Fruit fly (Drosophila melanogaster) ovary, adult (tissue): ENCODE data around the gene Theg.

Experiments
- CG17801 ChIP-seq: fragments of 200-800 bp; optimal IDR thresholded peaks from 2 replicates; lab custom pipeline; 2019; ENCODE audit warnings: missing biosample characterization, mild to moderate bottlenecking, missing genetic modification characterization, moderate library complexity; ENCODE audit not compliant: partially characterized antibody

Gene Theg

DNA sequence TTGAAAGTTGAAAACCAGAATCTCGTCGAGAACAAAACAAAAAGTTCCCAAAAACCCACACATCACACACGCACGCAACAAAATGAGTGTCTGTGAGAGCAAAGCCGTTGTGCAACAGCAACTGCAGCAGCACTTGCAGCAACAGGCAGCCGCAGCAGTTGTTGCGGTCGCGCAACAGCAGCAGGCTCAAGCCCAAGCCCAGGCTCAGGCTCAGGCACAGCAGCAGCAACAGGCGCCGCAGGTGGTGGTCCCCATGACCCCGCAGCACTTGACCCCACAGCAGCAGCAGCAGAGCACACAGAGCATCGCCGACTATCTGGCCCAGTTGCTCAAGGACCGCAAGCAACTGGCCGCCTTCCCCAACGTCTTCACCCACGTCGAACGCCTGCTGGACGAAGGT, 28.5 kb downstream of the Theg start:
- TF ChIP-seq CG17801 (GFP tag; lab: Kevin White, UChicago) = no peak

DNA sequence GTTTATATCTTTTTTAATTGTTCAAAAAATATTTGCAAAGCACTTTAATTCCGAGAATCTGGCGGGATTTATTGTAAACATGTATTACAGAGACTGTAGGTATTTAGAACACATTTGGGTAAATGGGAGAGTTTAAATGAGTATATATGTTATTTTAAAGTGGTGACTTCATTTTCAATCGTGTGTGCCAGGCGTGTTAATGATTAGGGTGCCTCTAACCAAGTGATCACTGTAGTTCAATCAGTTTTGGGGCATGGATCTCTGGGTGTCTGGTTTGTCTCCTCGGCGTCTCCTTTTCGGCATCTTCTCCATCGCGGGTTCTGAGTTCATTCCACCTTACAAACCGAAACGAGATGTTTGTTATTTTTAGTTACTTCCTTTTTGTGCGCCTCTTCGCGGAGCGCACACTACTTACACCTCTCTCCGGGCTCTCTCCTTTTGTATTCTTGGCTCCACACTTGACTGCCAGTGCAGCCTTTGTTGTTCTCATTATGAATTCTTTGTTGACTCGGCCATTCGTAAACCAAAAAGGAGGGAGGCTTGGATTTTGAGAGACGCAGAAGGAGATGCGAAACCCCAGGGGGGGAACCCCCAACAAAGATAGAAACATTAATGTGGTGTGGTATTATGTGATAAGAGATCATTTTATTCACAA, 29.4 kb downstream of the Theg start:
- no peak for TF ChIP-seq CG17801 (GFP tag; lab: Kevin White, UChicago)

DNA sequence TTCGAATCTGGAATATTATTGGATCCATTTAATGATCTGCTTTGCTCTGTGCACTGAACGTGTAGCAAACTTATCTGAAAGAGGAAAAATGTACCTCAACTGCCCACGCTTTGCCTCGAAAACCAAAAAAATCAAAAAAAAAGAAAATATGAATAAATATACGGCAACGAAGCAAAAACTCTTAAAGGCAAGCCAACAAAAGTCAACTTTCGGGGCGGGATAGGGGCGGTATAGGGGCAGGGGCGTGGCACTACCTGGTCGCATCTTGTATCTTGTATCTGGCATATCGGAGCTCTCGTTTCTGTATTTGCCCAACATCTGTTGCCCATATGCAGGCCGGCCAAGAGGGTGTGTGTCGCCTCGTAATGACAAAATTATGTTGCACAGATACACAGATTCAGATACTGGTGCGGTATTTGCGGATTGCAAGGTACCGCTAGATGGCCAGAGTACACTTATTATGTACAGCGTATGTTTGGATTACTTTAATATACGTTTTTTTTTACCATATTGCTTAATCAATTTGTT, 30.0 kb downstream of the Theg start:
- no peak for TF ChIP-seq CG17801 (GFP tag; lab: Kevin White, UChicago)

- no peak for TF ChIP-seq CG17801 (GFP tag; lab: Kevin White, UChicago)
Measured at dm6 chr3R:22046231-22046630, 31.7 kb downstream of the Theg start.

DNA sequence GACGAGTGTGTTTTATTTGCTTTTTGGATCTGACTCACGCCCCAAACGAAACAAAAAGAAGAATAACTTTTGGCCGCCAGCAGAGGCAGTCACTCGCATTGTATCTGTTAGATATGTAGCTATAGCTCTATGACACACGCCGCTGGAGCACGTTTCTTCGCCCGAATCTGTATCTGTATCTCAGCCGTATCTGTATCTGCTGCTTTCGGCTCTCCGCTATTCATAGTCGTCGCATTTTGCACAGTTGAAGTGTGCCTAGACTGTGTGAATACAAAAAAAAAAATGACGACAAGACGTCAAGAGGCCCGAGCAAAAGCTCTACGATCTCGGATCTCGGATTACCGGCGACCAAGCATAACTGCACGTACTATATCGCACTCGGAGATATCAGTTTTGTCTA, 32.2 kb downstream of the Theg start:
- TF ChIP-seq CG17801 (GFP tag; lab: Kevin White, UChicago) = no peak

DNA sequence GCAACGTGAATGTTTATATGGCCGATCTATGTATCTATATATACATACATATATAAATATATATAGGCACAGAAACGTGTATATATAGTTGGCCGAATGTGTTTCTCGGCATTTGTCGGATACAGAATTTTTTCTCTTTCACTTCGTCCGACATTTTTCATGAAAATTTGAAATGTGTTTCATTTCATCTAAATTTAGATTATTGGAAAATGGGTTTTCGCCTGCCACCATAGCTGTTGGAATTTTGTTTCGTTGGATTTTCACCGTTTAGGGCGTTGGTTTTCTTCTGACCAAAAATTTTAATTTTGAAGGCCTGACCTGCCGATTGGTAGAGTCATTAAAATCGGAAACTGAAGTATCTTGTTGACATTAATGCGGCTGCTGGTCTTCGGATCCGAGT, 32.9 kb downstream of the Theg start:
- TF ChIP-seq CG17801 (GFP tag; lab: Kevin White, UChicago) = no peak

DNA sequence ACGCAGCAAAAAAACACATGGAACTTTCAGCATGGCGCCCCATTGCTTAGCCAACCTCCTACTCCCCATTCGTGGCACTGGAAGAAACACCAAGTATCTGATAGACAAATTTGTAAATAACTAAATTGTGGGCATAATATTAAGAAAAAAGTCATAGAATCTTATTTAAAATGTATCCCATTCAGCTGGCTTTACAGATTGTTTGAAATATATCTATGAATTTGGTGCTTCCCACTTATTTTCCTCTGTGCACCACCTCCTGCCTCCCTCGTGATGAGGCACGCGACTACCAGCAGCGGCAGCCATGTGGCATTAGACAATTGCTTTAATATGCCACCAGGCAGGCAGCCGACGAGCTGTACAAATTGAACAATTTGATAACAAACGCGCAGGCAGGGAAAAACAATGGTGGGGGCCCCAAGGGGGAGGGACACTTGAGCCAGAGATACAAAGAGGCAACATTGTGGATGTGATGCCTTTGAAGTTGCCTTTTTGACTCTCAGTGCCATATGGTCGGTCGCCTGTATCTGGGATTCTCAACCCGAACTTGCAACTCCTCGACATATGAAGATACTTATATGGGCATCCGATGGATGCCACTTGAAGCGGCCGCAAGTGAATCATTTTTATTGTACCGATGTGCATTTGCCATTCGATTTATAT, 34.8 kb downstream of the Theg start:
- no peak for TF ChIP-seq CG17801 (GFP tag; lab: Kevin White, UChicago)

DNA sequence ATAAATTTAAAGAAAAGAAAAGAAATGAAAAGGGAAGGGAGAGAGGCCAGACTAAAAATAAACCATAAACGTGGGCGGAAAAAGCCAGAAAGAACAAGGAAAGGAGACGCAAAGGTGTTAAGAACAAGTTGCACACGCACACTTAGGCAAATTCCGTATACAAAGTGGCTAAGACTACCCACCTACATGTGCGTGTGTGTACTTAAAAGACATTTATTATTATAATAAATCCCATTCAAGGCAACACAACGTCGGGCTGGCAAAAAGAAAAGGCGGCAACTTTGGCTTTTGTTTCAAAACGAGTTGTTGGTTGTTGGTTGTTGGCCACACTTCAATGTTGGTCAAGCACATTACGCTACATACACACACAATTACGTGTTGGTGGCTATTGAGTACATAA, 37.7 kb downstream of the Theg start:
- no peak for TF ChIP-seq CG17801 (GFP tag; lab: Kevin White, UChicago)

DNA sequence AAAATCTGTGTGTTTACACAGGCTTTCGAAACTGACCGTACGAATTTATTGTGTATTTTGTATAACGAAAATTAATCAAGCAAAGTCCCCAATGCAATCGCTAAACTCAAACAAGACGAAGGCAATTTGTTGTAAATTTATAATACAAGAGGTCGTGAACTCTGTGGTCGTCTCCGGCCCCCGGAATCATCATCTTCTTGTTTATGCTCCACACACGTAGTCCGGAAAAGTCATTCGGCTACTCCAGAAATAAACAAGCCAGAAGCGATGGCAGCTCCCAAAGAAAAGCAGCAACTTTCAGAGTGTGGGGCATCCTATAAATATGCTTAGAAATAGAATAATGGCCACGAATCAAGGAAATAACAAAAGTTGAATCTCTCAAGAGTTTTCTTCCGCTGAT, 38.7 kb downstream of the Theg start:
- TF ChIP-seq CG17801 (GFP tag; lab: Kevin White, UChicago) = no peak

dm6 chr3R:22053740-22054139, 39.2 kb downstream of the Theg start:
- TF ChIP-seq CG17801 (GFP tag; lab: Kevin White, UChicago) = no peak

DNA sequence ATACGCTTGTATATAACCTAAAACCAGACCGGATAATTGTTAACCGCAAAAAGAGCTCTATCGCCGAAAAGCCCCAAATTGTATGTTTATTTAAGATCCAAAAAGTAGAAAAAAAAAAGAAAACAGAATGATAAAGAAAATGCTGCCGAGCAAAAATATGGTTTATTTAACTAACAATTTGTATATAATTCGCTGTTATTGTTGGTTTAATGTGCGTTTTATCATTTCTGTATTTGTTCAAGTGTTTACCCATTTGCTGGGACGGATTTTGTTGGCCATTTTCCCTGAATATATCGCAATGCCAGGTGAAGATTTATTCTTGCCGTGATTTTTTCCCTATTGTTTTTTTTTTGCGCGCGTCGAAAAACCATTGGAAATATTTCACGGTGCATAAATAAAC, 42.6 kb downstream of the Theg start:
- no peak for TF ChIP-seq CG17801 (GFP tag; lab: Kevin White, UChicago)
